Worm (Caenorhabditis elegans): ENCODE measurements around the gene sptl-2.

sptl-2 gene

DNA sequence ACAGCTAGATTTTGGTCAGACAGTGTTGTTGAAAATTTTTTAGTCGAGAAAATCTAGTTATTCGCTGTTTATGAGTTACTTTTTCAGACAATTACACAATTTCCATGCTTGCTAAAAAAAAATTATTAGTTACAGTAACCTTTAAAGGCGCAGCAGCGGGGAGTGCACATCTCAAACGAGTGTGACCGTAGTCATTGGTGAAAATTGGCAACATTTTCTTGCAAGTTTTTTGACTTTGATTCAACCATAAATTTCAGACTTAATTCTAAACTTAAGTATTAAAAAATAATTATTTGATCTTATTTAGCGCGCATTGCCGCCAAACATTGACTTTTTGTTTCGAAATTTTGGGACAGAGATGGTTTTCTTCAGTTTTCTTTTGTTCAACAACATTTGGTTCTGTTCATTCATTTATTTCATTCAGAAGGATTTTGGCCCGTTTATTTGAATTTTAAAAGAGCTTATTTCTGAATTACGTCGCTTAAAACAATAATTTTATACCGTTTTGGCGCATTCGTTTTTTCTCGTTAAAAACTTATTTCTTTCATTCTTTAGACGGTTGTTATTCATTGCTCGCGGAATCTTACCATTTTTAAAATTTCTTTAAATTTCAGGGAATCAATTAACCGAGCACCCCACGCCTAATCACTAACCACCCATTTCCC is 11.9 kb downstream of the sptl-2 start, which contains the start of gene oma-2:
oma-2 (plus strand) TSS at position 615 of the 665 bp plus-strand sequence.
- no peak for TF ChIP-seq scrt-1 (GFP tag; IDR thresholded peaks at IDR 0.05)
- no peak for TF ChIP-seq B0310.2 (tag; optimal IDR thresholded peaks at IDR 0.05)
- no peak for TF ChIP-seq pes-1 (GFP tag; IDR thresholded peaks at IDR 0.05)
- no peak for TF ChIP-seq hnd-1 (tag; optimal IDR thresholded peaks at IDR 0.05)
- no peak for TF ChIP-seq ceh-13 (GFP tag; optimal IDR thresholded peaks at IDR 0.05)
- no peak for TF ChIP-seq sea-1 (GFP tag; conservative IDR thresholded peaks at IDR 0.05)
- TF ChIP-seq ama-1 (optimal IDR thresholded peaks at IDR 0.05): no peak
- TF ChIP-seq aly-1 (tag; optimal IDR thresholded peaks at IDR 0.05): no peak
- no peak for TF ChIP-seq ceh-36 (tag; optimal IDR thresholded peaks at IDR 0.05)
- TF ChIP-seq hmg-4 (GFP tag; optimal IDR thresholded peaks at IDR 0.05): no peak
- no peak for TF ChIP-seq F13C5.2 (tag; optimal IDR thresholded peaks at IDR 0.05)
- TF ChIP-seq tbx-37 (GFP tag; conservative IDR thresholded peaks at IDR 0.05): no peak
- TF ChIP-seq ets-7 (tag; optimal IDR thresholded peaks at IDR 0.05): no peak
- TF ChIP-seq hmbx-1 (tag; optimal IDR thresholded peaks at IDR 0.05): no peak
- no peak for TF ChIP-seq tra-4 (tag; optimal IDR thresholded peaks at IDR 0.05)
- TF ChIP-seq flt-1 (GFP tag; IDR thresholded peaks at IDR 0.05): no peak
- TF ChIP-seq tbx-11 (GFP tag; IDR thresholded peaks at IDR 0.05): no peak

DNA sequence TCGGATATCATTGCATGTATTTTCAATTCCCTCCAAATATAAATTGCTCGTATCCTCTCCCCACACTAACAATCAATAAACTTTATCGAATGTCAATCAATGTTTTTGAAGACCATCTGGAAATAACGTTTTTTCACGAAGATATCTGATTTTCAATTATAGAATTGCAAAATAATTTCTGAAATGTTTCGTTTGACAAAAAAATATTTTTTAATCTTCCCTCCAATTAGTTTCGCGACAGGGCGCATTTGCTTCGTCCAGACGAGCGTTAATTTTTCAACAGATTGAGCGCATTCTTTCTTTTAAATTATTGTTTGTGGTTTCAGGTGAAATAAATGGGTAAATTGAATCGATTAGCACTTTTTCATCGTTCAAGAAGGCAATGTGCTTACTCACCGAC is 14.1 kb downstream of the sptl-2 start, which contains the start of gene vars-1:
vars-1 (plus strand) TSS at position 291 of the 400 bp plus-strand sequence.
- TF ChIP-seq ceh-36 (tag; optimal IDR thresholded peaks at IDR 0.05) (no peak), sea-1 (GFP tag; conservative IDR thresholded peaks at IDR 0.05) (no peak), hnd-1 (tag; optimal IDR thresholded peaks at IDR 0.05) (no peak), scrt-1 (GFP tag; IDR thresholded peaks at IDR 0.05) (no peak), hmg-4 (GFP tag; optimal IDR thresholded peaks at IDR 0.05) (no peak), ets-7 (tag; optimal IDR thresholded peaks at IDR 0.05) (no peak), ceh-13 (GFP tag; optimal IDR thresholded peaks at IDR 0.05) (no peak), tra-4 (tag; optimal IDR thresholded peaks at IDR 0.05) (no peak), ama-1 (optimal IDR thresholded peaks at IDR 0.05) (no peak), F13C5.2 (tag; optimal IDR thresholded peaks at IDR 0.05) (no peak), hmbx-1 (tag; optimal IDR thresholded peaks at IDR 0.05) (no peak), tbx-37 (GFP tag; conservative IDR thresholded peaks at IDR 0.05) (no peak), aly-1 (tag; optimal IDR thresholded peaks at IDR 0.05) (no peak), B0310.2 (tag; optimal IDR thresholded peaks at IDR 0.05) (no peak), tbx-11 (GFP tag; IDR thresholded peaks at IDR 0.05) (no peak), flt-1 (GFP tag; IDR thresholded peaks at IDR 0.05) (no peak), pes-1 (GFP tag; IDR thresholded peaks at IDR 0.05) (no peak)

ce11 chrV:8034811-8035210 is 17.8 kb downstream of the sptl-2 start, which contains the start of gene algn-12:
algn-12 (plus strand) TSS chrV:8035111.
- TF ChIP-seq ceh-13 (GFP tag; optimal IDR thresholded peaks at IDR 0.05) (no peak), tbx-37 (GFP tag; conservative IDR thresholded peaks at IDR 0.05) (no peak), hnd-1 (tag; optimal IDR thresholded peaks at IDR 0.05) (no peak), tbx-11 (GFP tag; IDR thresholded peaks at IDR 0.05) (no peak), ama-1 (optimal IDR thresholded peaks at IDR 0.05) (no peak)

ce11 chrV:8035947-8036346 is 18.9 kb downstream of the sptl-2 start, which contains the start of gene ZC513.14:
ZC513.14 (minus strand) TSS chrV:8036047.
- no peak for TF ChIP-seq tra-4 (tag; optimal IDR thresholded peaks at IDR 0.05)
- TF ChIP-seq aly-1 (tag; optimal IDR thresholded peaks at IDR 0.05): no peak
- no peak for TF ChIP-seq flt-1 (GFP tag; IDR thresholded peaks at IDR 0.05)
- no peak for TF ChIP-seq pes-1 (GFP tag; IDR thresholded peaks at IDR 0.05)
- no peak for TF ChIP-seq ceh-13 (GFP tag; optimal IDR thresholded peaks at IDR 0.05)
- TF ChIP-seq hnd-1 (tag; optimal IDR thresholded peaks at IDR 0.05): no peak
- TF ChIP-seq tbx-37 (GFP tag; conservative IDR thresholded peaks at IDR 0.05): no peak

- peak; percentile 41 for TF ChIP-seq B0310.2 (tag; optimal IDR thresholded peaks at IDR 0.05)
- peak; percentile 13; the same call in 1 of the 2 replicates for TF ChIP-seq flt-1 (GFP tag; IDR thresholded peaks at IDR 0.05)
- no peak for TF ChIP-seq tbx-11 (GFP tag; IDR thresholded peaks at IDR 0.05)
- no peak for TF ChIP-seq ceh-36 (tag; optimal IDR thresholded peaks at IDR 0.05)
- TF ChIP-seq ama-1 (optimal IDR thresholded peaks at IDR 0.05): peak; percentile 62
Measured at ce11 chrV:8039085-8039525, 22.1 kb downstream of the sptl-2 start.

DNA sequence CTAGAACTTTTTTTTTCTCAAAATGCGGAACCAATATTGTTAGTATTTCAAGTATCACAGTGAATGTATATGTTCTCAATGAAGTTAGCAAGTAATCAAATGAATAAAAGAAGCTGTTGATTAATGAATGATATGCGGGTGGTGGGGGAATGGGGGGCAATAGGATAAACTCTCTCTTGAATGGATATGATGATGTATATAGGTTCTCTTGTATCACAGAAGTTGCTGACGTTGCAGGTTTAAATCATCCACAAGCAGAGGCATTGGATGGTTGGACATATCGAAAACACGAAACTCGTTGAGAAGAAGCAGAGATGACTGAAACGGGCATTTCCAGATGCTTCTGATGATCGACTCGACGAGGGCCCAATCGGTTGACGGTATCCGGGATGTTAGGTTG is 22.6 kb downstream of the sptl-2 start:
- peak; percentile 57 for TF ChIP-seq ama-1 (optimal IDR thresholded peaks at IDR 0.05)
- no peak for TF ChIP-seq tbx-37 (GFP tag; conservative IDR thresholded peaks at IDR 0.05)
- TF ChIP-seq pes-1 (GFP tag; IDR thresholded peaks at IDR 0.05): no peak
- no peak for TF ChIP-seq ets-7 (tag; optimal IDR thresholded peaks at IDR 0.05)
- 0 out of 2 replicates have a peak, but pooled peaks have one; percentile 28 for TF ChIP-seq sea-1 (GFP tag; conservative IDR thresholded peaks at IDR 0.05)
- TF ChIP-seq flt-1 (GFP tag; IDR thresholded peaks at IDR 0.05): no peak

ce11 chrV:8040247-8041084 is 23.5 kb downstream of the sptl-2 start:
- TF ChIP-seq ceh-36 (tag; optimal IDR thresholded peaks at IDR 0.05): peak; percentile 2
- no peak for TF ChIP-seq hnd-1 (tag; optimal IDR thresholded peaks at IDR 0.05)
- no peak for TF ChIP-seq B0310.2 (tag; optimal IDR thresholded peaks at IDR 0.05)
- TF ChIP-seq hmg-4 (GFP tag; optimal IDR thresholded peaks at IDR 0.05): peak; percentile 3
- TF ChIP-seq ama-1 (optimal IDR thresholded peaks at IDR 0.05): peak; percentile 82

Measured in whole organism, early embryonic.